Fruit fly (Drosophila melanogaster) whole organism, wandering third instar larva: ENCODE measurements around the gene CG13895.

Experiments
- Abd-B ChIP-seq: fragments of >200 bp; optimal IDR thresholded peaks from 2 replicates; lab custom pipeline; 2017; ENCODE audit warnings: missing biosample characterization, missing genetic modification characterization
- CG32264 ChIP-seq: fragments of 200-800 bp; sonication (Bioruptor generic); optimal IDR thresholded peaks from 2 replicates; lab custom pipeline; 2016; ENCODE audit warnings: missing biosample characterization, missing genetic modification characterization
- CrebA ChIP-seq: fragments of 200-800 bp; sonication (Bioruptor generic); optimal IDR thresholded peaks from 2 replicates; lab custom pipeline; 2016; ENCODE audit warnings: missing biosample characterization, mild to moderate bottlenecking, missing genetic modification characterization, borderline replicate concordance
- Dfd ChIP-seq: fragments of >200 bp; optimal IDR thresholded peaks from 2 replicates; lab custom pipeline; 2017; ENCODE audit warnings: missing biosample characterization, missing genetic modification characterization
- Dif ChIP-seq: fragments of 200-275, 200-300 bp; sonication (Bioruptor generic); optimal IDR thresholded peaks from 2 replicates; lab custom pipeline; 2018; ENCODE audit warnings: missing biosample characterization, missing genetic modification characterization; ENCODE audit not compliant: partially characterized antibody
- GATAd ChIP-seq: sonication (Bioruptor generic); optimal IDR thresholded peaks from 2 replicates; lab custom pipeline; 2016; ENCODE audit warnings: missing biosample characterization, missing genetic modification characterization
- HLH106 ChIP-seq: fragments of 200-800 bp; optimal IDR thresholded peaks from 3 replicates; lab custom pipeline; 2019; ENCODE audit warnings: missing biosample characterization, mild to moderate bottlenecking, missing genetic modification characterization, moderate library complexity
- Hnf4 ChIP-seq: fragments of 200-800 bp; sonication (Bioruptor generic); optimal IDR thresholded peaks from 2 replicates; lab custom pipeline; 2016; ENCODE audit warnings: missing biosample characterization, mild to moderate bottlenecking, missing genetic modification characterization
- Hr78 ChIP-seq: fragments of >200 bp; optimal IDR thresholded peaks from 2 replicates; lab custom pipeline; 2017; ENCODE audit warnings: missing biosample characterization, missing genetic modification characterization
- Hr83 ChIP-seq: fragments of 200-300 bp; sonication (Bioruptor generic); optimal IDR thresholded peaks from 2 replicates; lab custom pipeline; 2016; ENCODE audit warnings: missing biosample characterization, mild to moderate bottlenecking, missing genetic modification characterization, moderate library complexity; ENCODE audit not compliant: poor library complexity, severe bottlenecking
- Jra ChIP-seq: sonication (Bioruptor generic); optimal IDR thresholded peaks from 2 replicates; lab custom pipeline; 2016; ENCODE audit warnings: missing biosample characterization, missing genetic modification characterization
- Myc ChIP-seq: fragments of >200 bp; optimal IDR thresholded peaks from 2 replicates; lab custom pipeline; 2017
- N ChIP-seq: fragments of >200 bp; optimal IDR thresholded peaks from 2 replicates; lab custom pipeline; 2018; ENCODE audit warnings: missing biosample characterization, missing external identifiers, missing genetic modification characterization
- OdsH ChIP-seq: fragments of 200-800 bp; sonication (Bioruptor generic); optimal IDR thresholded peaks from 2 replicates; lab custom pipeline; 2016; ENCODE audit warnings: missing biosample characterization, mild to moderate bottlenecking, missing genetic modification characterization
- Rel ChIP-seq, 2 experiments: fragments of 200-800 bp; sonication (Bioruptor generic) in 1 of 2; optimal IDR thresholded peaks; 2 replicates in 1 of 2; 3 replicates in 1 of 2; lab custom pipeline; 2016 to 2019; ENCODE audit warnings: mild to moderate bottlenecking in 2 of 2, missing biosample characterization in 2 of 2, missing genetic modification characterization in 2 of 2, moderate library complexity in 1 of 2
- Sp1 ChIP-seq: fragments of 200-800 bp; sonication (Bioruptor generic); optimal IDR thresholded peaks from 3 replicates; lab custom pipeline; 2019; ENCODE audit warnings: missing biosample characterization, mild to moderate bottlenecking, missing genetic modification characterization, moderate library complexity
- Vsx2 ChIP-seq: fragments of 200-300, 225-300 bp; sonication (Bioruptor generic); optimal IDR thresholded peaks from 2 replicates; lab custom pipeline; 2018; ENCODE audit warnings: missing biosample characterization, missing genetic modification characterization; ENCODE audit not compliant: partially characterized antibody
- br ChIP-seq: fragments of 200-800 bp; sonication (Bioruptor generic); optimal IDR thresholded peaks from 2 replicates; lab custom pipeline; 2016; ENCODE audit warnings: missing biosample characterization, missing genetic modification characterization
- brk ChIP-seq: fragments of 200-800 bp; sonication (Bioruptor generic); optimal IDR thresholded peaks from 2 replicates; lab custom pipeline; 2016; ENCODE audit warnings: missing biosample characterization, mild to moderate bottlenecking, missing genetic modification characterization
- dl ChIP-seq, 2 experiments: fragments of 175-275, 200-275 bp in 1 of 2; fragments of 200-275 bp in 1 of 2; sonication (Bioruptor generic); optimal IDR thresholded peaks; lab custom pipeline; 2018; ENCODE audit warnings: mild to moderate bottlenecking in 2 of 2, missing biosample characterization in 2 of 2, missing genetic modification characterization in 2 of 2, moderate library complexity in 2 of 2; ENCODE audit not compliant: partially characterized antibody in 2 of 2, insufficient read depth in 1 of 2
- dmrt93B ChIP-seq: fragments of 200-800 bp; sonication (Bioruptor generic); optimal IDR thresholded peaks from 2 replicates; lab custom pipeline; 2018; ENCODE audit warnings: missing biosample characterization, mild to moderate bottlenecking, missing genetic modification characterization
- dsf ChIP-seq: sonication (Bioruptor generic); optimal IDR thresholded peaks from 2 replicates; lab custom pipeline; 2016; ENCODE audit warnings: missing biosample characterization, missing genetic modification characterization, borderline replicate concordance
- ey ChIP-seq: fragments of 200-800 bp; sonication (Bioruptor generic); optimal IDR thresholded peaks from 2 replicates; lab custom pipeline; 2016; ENCODE audit warnings: missing biosample characterization, missing genetic modification characterization
- foxo ChIP-seq, 2 experiments: fragments of 200-800 bp; sonication (Bioruptor generic); optimal IDR thresholded peaks; 2 replicates in 1 of 2; 3 replicates in 1 of 2; lab custom pipeline; 2016 to 2017; ENCODE audit warnings: missing biosample characterization in 2 of 2, missing genetic modification characterization in 2 of 2
- fru ChIP-seq: fragments of 200-800 bp; sonication (Bioruptor generic); optimal IDR thresholded peaks from 3 replicates; lab custom pipeline; 2016; ENCODE audit warnings: missing biosample characterization, mild to moderate bottlenecking, missing genetic modification characterization
- h ChIP-seq: fragments of 200-800 bp; sonication (Bioruptor generic); optimal IDR thresholded peaks from 3 replicates; lab custom pipeline; 2016; ENCODE audit warnings: missing biosample characterization, mild to moderate bottlenecking, missing genetic modification characterization
- lola ChIP-seq: fragments of >200 bp; optimal IDR thresholded peaks from 2 replicates; lab custom pipeline; 2017; ENCODE audit warnings: missing biosample characterization, missing genetic modification characterization
- pan ChIP-seq: fragments of >200 bp; optimal IDR thresholded peaks from 2 replicates; lab custom pipeline; 2017
- psq ChIP-seq: fragments of 200-800 bp; sonication (Bioruptor generic); optimal IDR thresholded peaks from 3 replicates; lab custom pipeline; 2017; ENCODE audit warnings: missing biosample characterization, mild to moderate bottlenecking, missing genetic modification characterization, moderate library complexity
- rgr ChIP-seq: fragments of 200-800 bp; sonication (Bioruptor generic); optimal IDR thresholded peaks from 3 replicates; lab custom pipeline; 2016; ENCODE audit warnings: missing biosample characterization, mild to moderate bottlenecking, missing genetic modification characterization
- sage ChIP-seq: fragments of 200-800 bp; sonication (Bioruptor generic); optimal IDR thresholded peaks from 2 replicates; lab custom pipeline; 2016; ENCODE audit warnings: missing biosample characterization, mild to moderate bottlenecking, missing genetic modification characterization
- sv ChIP-seq: fragments of 200-800 bp; sonication (Bioruptor generic); optimal IDR thresholded peaks from 3 replicates; lab custom pipeline; 2016; ENCODE audit warnings: missing biosample characterization, missing genetic modification characterization
- tai ChIP-seq: sonication (Bioruptor generic); optimal IDR thresholded peaks from 2 replicates; lab custom pipeline; 2016; ENCODE audit warnings: missing biosample characterization, missing genetic modification characterization
- usp ChIP-seq: fragments of >200 bp; optimal IDR thresholded peaks from 2 replicates; lab custom pipeline; 2017; ENCODE audit warnings: missing biosample characterization, missing genetic modification characterization
- woc ChIP-seq: sonication (Bioruptor generic); optimal IDR thresholded peaks from 2 replicates; lab custom pipeline; 2016; ENCODE audit warnings: missing biosample characterization, mild to moderate bottlenecking, missing genetic modification characterization

The CG13895 gene

DNA sequence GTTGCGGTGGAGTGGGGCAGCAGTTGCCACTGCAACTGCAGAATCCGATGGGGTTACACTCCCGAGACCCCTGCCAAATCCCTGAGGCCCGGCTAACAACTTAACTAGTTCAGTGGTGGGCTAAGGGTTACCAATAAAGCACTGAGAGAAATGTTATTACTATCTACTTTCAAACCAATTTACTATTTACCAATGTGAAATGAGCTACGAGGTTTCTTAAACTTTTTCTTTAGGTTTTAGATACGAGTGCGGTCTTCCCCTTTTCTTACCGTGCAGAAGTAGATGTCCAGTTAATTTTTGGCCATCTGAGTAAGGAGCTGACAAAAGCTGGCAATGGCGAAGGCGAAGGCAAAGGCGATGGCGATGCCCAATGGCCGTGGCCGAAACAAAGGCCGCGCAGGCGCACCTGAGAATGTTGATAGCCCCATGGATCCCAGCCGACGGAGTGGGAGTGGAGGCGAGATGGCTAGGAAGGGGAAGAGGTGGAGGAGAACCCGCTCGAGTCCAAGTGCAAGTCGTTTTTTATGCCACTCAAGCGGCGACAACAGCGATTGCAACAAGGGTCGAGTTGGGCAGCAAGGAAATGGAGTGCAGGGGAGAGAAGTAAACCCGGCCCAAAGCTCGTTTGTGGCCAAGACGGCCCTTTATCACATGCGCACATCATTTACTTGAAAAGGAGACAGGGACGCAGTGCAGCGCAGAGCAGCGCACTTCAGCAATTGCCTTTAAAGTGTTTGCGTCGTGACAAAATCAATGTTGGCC lies 47.5 kb downstream of the CG13895 start:
- TF ChIP-seq pan (no peak), Abd-B (GFP tag; lab: Kevin White, UChicago) (no peak), fru (GFP tag; lab: Kevin White, UChicago) (peak; percentile 63), sage (GFP tag; lab: Kevin White, UChicago) (peak; percentile 55), Rel (GFP tag; optimal IDR thresholded peaks at IDR 0.05; lab: Kevin White, UChicago) (peak; percentile 7), Rel (tag; optimal IDR thresholded peaks at IDR 0.05; lab: Kevin White, UChicago) (no peak), CrebA (GFP tag; lab: Kevin White, UChicago) (no peak), br (GFP tag; lab: Kevin White, UChicago) (peak; percentile 72), dmrt93B (GFP tag; lab: Kevin White, UChicago) (peak; percentile 37), lola (no peak), dsf (GFP tag; lab: Kevin White, UChicago) (no peak), GATAd (GFP tag; lab: Kevin White, UChicago) (no peak), brk (GFP tag; lab: Kevin White, UChicago) (peak; percentile 17), Hr83 (GFP tag; lab: Kevin White, UChicago) (no peak), usp (no peak), rgr (GFP tag; lab: Kevin White, UChicago) (peak; percentile 71), N (GFP tag; lab: Kevin White, UChicago) (no peak), Hnf4 (GFP tag; lab: Kevin White, UChicago) (peak; percentile 54), Myc (lab: Kevin White, UChicago) (no peak), tai (GFP tag; lab: Kevin White, UChicago) (no peak), Dfd (GFP tag; lab: Kevin White, UChicago) (no peak), ey (GFP tag; lab: Kevin White, UChicago) (peak; percentile 73), sv (GFP tag; lab: Kevin White, UChicago) (no peak), Jra (GFP tag; lab: Kevin White, UChicago) (no peak), foxo (GFP tag; optimal IDR thresholded peaks at IDR 0.05; lab: Kevin White, UChicago) (peak in 1 of 2 experiments; percentile 74), Dif (GFP tag; lab: Kevin White, UChicago) (peak; percentile 5), psq (peak; percentile 54), Hr78 (GFP tag; lab: Kevin White, UChicago) (no peak), Vsx2 (GFP tag; lab: Kevin White, UChicago) (no peak), dl (GFP tag; optimal IDR thresholded peaks at IDR 0.05; lab: Kevin White, UChicago; ENCODE audit: insufficient read depth in 1 of 2, partially characterized antibody in 2 of 2) (no peak), Sp1 (peak; percentile 54), CG32264 (GFP tag; lab: Kevin White, UChicago) (no peak), OdsH (GFP tag; lab: Kevin White, UChicago) (peak; percentile 63), woc (peak; percentile 51), HLH106 (tag; lab: Kevin White, UChicago) (peak; percentile 63), h (peak; percentile 79)
- TF ChIP-seq, all 38 proteins: peak for 17

DNA sequence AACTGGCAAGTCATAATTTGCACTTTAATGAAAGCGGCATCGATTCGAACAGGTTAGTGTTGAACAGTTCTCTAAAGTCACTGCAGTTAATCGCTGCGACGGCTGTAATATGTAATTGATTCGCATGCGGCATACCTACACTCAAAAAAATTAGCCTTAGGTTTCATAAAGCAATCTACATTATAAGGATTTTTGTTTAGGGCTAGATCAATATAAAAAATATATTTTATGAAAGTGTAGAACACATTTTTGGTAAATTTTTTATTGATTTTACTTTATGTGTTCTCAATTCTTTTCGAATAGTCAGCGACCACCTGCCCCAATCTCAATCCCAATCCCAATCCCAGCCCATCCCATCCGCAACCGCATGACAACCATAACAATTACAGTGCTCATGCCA lies 49.7 kb downstream of the CG13895 start:
- TF ChIP-seq usp (no peak), Hnf4 (GFP tag; lab: Kevin White, UChicago) (no peak), Jra (GFP tag; lab: Kevin White, UChicago) (no peak), Hr83 (GFP tag; lab: Kevin White, UChicago) (no peak), brk (GFP tag; lab: Kevin White, UChicago) (no peak), dsf (GFP tag; lab: Kevin White, UChicago) (no peak), Vsx2 (GFP tag; lab: Kevin White, UChicago) (no peak), psq (no peak), dl (GFP tag; optimal IDR thresholded peaks at IDR 0.05; lab: Kevin White, UChicago; ENCODE audit: insufficient read depth in 1 of 2, partially characterized antibody in 2 of 2) (no peak), br (GFP tag; lab: Kevin White, UChicago) (no peak), sv (GFP tag; lab: Kevin White, UChicago) (no peak)
